Worm (Caenorhabditis elegans) whole organism, late embryonic: ENCODE results near the gene inx-7.

Experiments
- C08G9.2 ChIP-seq: sonication (generic microtip); optimal IDR thresholded peaks from 2 replicates; lab custom pipeline; 2016; ENCODE audit warnings: mild to moderate bottlenecking, missing genetic modification characterization, moderate library complexity, missing compliant biosample characterization
- C38D4.7 ChIP-seq: fragments of 200-800 bp; sonication (Bioruptor generic); optimal IDR thresholded peaks from 2 replicates; lab custom pipeline; 2018; ENCODE audit warnings: mild to moderate bottlenecking, missing genetic modification characterization, moderate library complexity, missing compliant biosample characterization
- K02D7.2 ChIP-seq: sonication (generic microtip); optimal IDR thresholded peaks from 2 replicates; lab custom pipeline; 2017; ENCODE audit warnings: mild to moderate bottlenecking, missing genetic modification characterization, missing compliant biosample characterization
- K09A11.1 ChIP-seq: sonication (generic microtip); optimal IDR thresholded peaks from 2 replicates; lab custom pipeline; 2017; ENCODE audit warnings: antibody characterized with exemption, mild to moderate bottlenecking, missing genetic modification characterization, missing compliant biosample characterization; ENCODE audit not compliant: insufficient read depth
- T23F11.4 ChIP-seq: fragments of 200-800 bp; sonication (Bioruptor generic); optimal IDR thresholded peaks from 2 replicates; lab custom pipeline; 2018; ENCODE audit warnings: mild to moderate bottlenecking, missing genetic modification characterization, missing compliant biosample characterization
- ceh-14 ChIP-seq: sonication (generic microtip); optimal IDR thresholded peaks from 2 replicates; lab custom pipeline; 2016; ENCODE audit warnings: missing genotype, missing genetic modification characterization, missing compliant biosample characterization
- ceh-18 ChIP-seq: sonication (generic microtip); optimal IDR thresholded peaks from 2 replicates; lab custom pipeline; 2016; ENCODE audit warnings: missing genetic modification characterization, missing compliant biosample characterization
- ceh-19 ChIP-seq: fragments of 200-800 bp; sonication (Bioruptor generic); optimal IDR thresholded peaks from 2 replicates; lab custom pipeline; 2018; ENCODE audit warnings: mild to moderate bottlenecking, missing genetic modification characterization, missing compliant biosample characterization
- ceh-2 ChIP-seq: sonication (generic microtip); optimal IDR thresholded peaks from 2 replicates; lab custom pipeline; 2016; ENCODE audit warnings: missing genotype, missing genetic modification characterization, missing compliant biosample characterization
- ceh-22 ChIP-seq: sonication (generic microtip); optimal IDR thresholded peaks from 2 replicates; lab custom pipeline; 2017; ENCODE audit warnings: missing biosample characterization, missing genetic modification characterization
- ceh-24 ChIP-seq: sonication (generic microtip); optimal IDR thresholded peaks from 2 replicates; lab custom pipeline; 2016; ENCODE audit warnings: mild to moderate bottlenecking, missing genetic modification characterization, missing compliant biosample characterization
- ceh-30 ChIP-seq: fragments of 150-350 bp; optimal IDR thresholded peaks from 2 replicates; lab custom pipeline; 2014; ENCODE audit warnings: missing biosample characterization, missing genetic modification characterization
- ceh-31 ChIP-seq: sonication (generic microtip); optimal IDR thresholded peaks from 2 replicates; lab custom pipeline; 2016; ENCODE audit warnings: missing genetic modification characterization, missing compliant biosample characterization
- ceh-34 ChIP-seq: sonication (generic microtip); optimal IDR thresholded peaks from 2 replicates; lab custom pipeline; 2016; ENCODE audit warnings: mild to moderate bottlenecking, missing genetic modification characterization, missing compliant biosample characterization
- ceh-45 ChIP-seq: fragments of 200-800 bp; sonication (Bioruptor generic); IDR thresholded peaks from 2 replicates; pipeline ENCODE4 v1.3.6; 2022; ENCODE audit warnings: missing genetic modification reagents, missing genetic modification characterization, missing compliant biosample characterization
- che-1 ChIP-seq: sonication (generic microtip); optimal IDR thresholded peaks from 2 replicates; lab custom pipeline; 2016; ENCODE audit warnings: mild to moderate bottlenecking, missing genetic modification characterization, missing compliant biosample characterization
- dmd-4 ChIP-seq: sonication (generic microtip); optimal IDR thresholded peaks from 2 replicates; lab custom pipeline; 2016; ENCODE audit warnings: borderline replicate concordance, missing genetic modification characterization, missing compliant biosample characterization
- dve-1 ChIP-seq: sonication (generic microtip); optimal IDR thresholded peaks from 2 replicates; lab custom pipeline; 2017; ENCODE audit warnings: antibody characterized with exemption, mild to moderate bottlenecking, missing genetic modification characterization, missing compliant biosample characterization
- elt-2 ChIP-seq: sonication (generic microtip); optimal IDR thresholded peaks from 2 replicates; lab custom pipeline; 2016; ENCODE audit warnings: missing genetic modification reagents, missing genetic modification characterization, missing compliant biosample characterization
- elt-4 ChIP-seq: sonication (generic microtip); optimal IDR thresholded peaks from 2 replicates; lab custom pipeline; 2016; ENCODE audit warnings: missing genetic modification characterization, missing compliant biosample characterization
- eyg-1 ChIP-seq: sonication (generic microtip); optimal IDR thresholded peaks from 2 replicates; lab custom pipeline; 2016; ENCODE audit warnings: missing genotype, missing genetic modification characterization, missing compliant biosample characterization
- fax-1 ChIP-seq: sonication (generic microtip); optimal IDR thresholded peaks from 2 replicates; lab custom pipeline; 2016; ENCODE audit warnings: missing genotype, missing genetic modification characterization, missing compliant biosample characterization
- fkh-10 ChIP-seq: fragments of 150-350 bp; optimal IDR thresholded peaks from 2 replicates; lab custom pipeline; 2014; ENCODE audit warnings: missing biosample characterization, missing genetic modification reagents, missing genetic modification characterization
- fkh-6 ChIP-seq: sonication (generic microtip); optimal IDR thresholded peaks from 2 replicates; lab custom pipeline; 2016; ENCODE audit warnings: missing genetic modification characterization, missing compliant biosample characterization
- gmeb-2 ChIP-seq: sonication (generic microtip); optimal IDR thresholded peaks from 2 replicates; lab custom pipeline; 2016; ENCODE audit warnings: missing genetic modification characterization, inconsistent platforms, missing compliant biosample characterization
- hlh-30 ChIP-seq: sonication (generic microtip); optimal IDR thresholded peaks from 2 replicates; lab custom pipeline; 2017; ENCODE audit warnings: antibody characterized with exemption, missing genetic modification characterization, missing compliant biosample characterization; ENCODE audit not compliant: insufficient read depth
- hlh-6 ChIP-seq: sonication (generic microtip); optimal IDR thresholded peaks from 2 replicates; lab custom pipeline; 2016; ENCODE audit warnings: missing genotype, missing genetic modification characterization, missing compliant biosample characterization
- hlh-8 ChIP-seq: sonication (generic microtip); optimal IDR thresholded peaks from 2 replicates; lab custom pipeline; 2016; ENCODE audit warnings: missing genotype, missing genetic modification characterization, missing compliant biosample characterization
- lim-6 ChIP-seq: sonication (generic microtip); optimal IDR thresholded peaks from 2 replicates; lab custom pipeline; 2016; ENCODE audit warnings: missing genetic modification characterization, missing compliant biosample characterization
- lin-11 ChIP-seq: fragments of 200-800 bp; sonication (Bioruptor generic); optimal IDR thresholded peaks from 2 replicates; lab custom pipeline; 2018; ENCODE audit warnings: mild to moderate bottlenecking, missing genetic modification characterization, missing compliant biosample characterization
- mec-3 ChIP-seq: sonication (generic microtip); optimal IDR thresholded peaks from 2 replicates; lab custom pipeline; 2016; ENCODE audit warnings: borderline replicate concordance, missing genetic modification characterization, missing compliant biosample characterization
- nhr-11 ChIP-seq: fragments of 150-350 bp; optimal IDR thresholded peaks from 2 replicates; lab custom pipeline; 2014; ENCODE audit warnings: missing biosample characterization, missing genetic modification characterization
- nhr-232 ChIP-seq: sonication (generic microtip); optimal IDR thresholded peaks from 2 replicates; lab custom pipeline; 2016; ENCODE audit warnings: missing genetic modification characterization, missing compliant biosample characterization
- odd-2 ChIP-seq: sonication (generic microtip); optimal IDR thresholded peaks from 2 replicates; lab custom pipeline; 2017; ENCODE audit warnings: antibody characterized with exemption, mild to moderate bottlenecking, missing genetic modification characterization, missing compliant biosample characterization
- pat-9 ChIP-seq: fragments of 200-800 bp; sonication (Bioruptor generic); optimal IDR thresholded peaks from 2 replicates; lab custom pipeline; 2018; ENCODE audit warnings: mild to moderate bottlenecking, missing genetic modification characterization, moderate library complexity, missing compliant biosample characterization
- pha-2 ChIP-seq: sonication (generic microtip); optimal IDR thresholded peaks from 2 replicates; lab custom pipeline; 2017; ENCODE audit warnings: mild to moderate bottlenecking, missing genetic modification characterization, missing compliant biosample characterization
- pros-1 ChIP-seq: fragments of 150-350 bp; optimal IDR thresholded peaks from 2 replicates; lab custom pipeline; 2014; ENCODE audit warnings: missing biosample characterization, missing genetic modification reagents, missing genetic modification characterization
- ref-2 ChIP-seq: sonication (generic microtip); optimal IDR thresholded peaks from 2 replicates; lab custom pipeline; 2016; ENCODE audit warnings: missing genetic modification characterization, missing compliant biosample characterization
- sox-2 ChIP-seq: fragments of 200-800 bp; sonication (Bioruptor generic); IDR thresholded peaks from 2 replicates; pipeline ENCODE4 v1.3.6; 2022; ENCODE audit warnings: missing genetic modification reagents, missing genetic modification characterization, missing compliant biosample characterization
- sox-4 ChIP-seq: sonication (generic microtip); optimal IDR thresholded peaks from 2 replicates; lab custom pipeline; 2017; ENCODE audit warnings: mild to moderate bottlenecking, missing genetic modification characterization, inconsistent platforms, missing compliant biosample characterization
- syd-9 ChIP-seq: sonication (generic microtip); optimal IDR thresholded peaks from 2 replicates; lab custom pipeline; 2016; ENCODE audit warnings: mild to moderate bottlenecking, missing genetic modification characterization, moderate library complexity, missing compliant biosample characterization
- tbx-7 ChIP-seq: sonication (generic microtip); optimal IDR thresholded peaks from 2 replicates; lab custom pipeline; 2016; ENCODE audit warnings: missing genotype, missing genetic modification characterization, missing compliant biosample characterization
- ttx-3 ChIP-seq: sonication (generic microtip); optimal IDR thresholded peaks from 2 replicates; lab custom pipeline; 2016; ENCODE audit warnings: missing genetic modification reagents, missing genetic modification characterization, missing compliant biosample characterization
- unc-3 ChIP-seq, 2 experiments: fragments of 200-800 bp in 1 of 2; sonication (Bioruptor generic) in 1 of 2; sonication (generic microtip) in 1 of 2; conservative IDR thresholded peaks in 1 of 2; optimal IDR thresholded peaks in 1 of 2; 2 replicates each; pipeline versions ENCODE4 v1.3.6 to Lab custom; 2016 to 2022; ENCODE audit warnings: missing compliant biosample characterization in 2 of 2, missing genetic modification characterization in 2 of 2, missing genetic modification reagents in 1 of 2
- unc-42 ChIP-seq: sonication (generic microtip); optimal IDR thresholded peaks from 2 replicates; lab custom pipeline; 2016; ENCODE audit warnings: missing genotype, missing genetic modification characterization, missing compliant biosample characterization
- unc-86 ChIP-seq: sonication (generic microtip); optimal IDR thresholded peaks from 2 replicates; lab custom pipeline; 2016; ENCODE audit warnings: missing genetic modification characterization, missing compliant biosample characterization
- zip-5 ChIP-seq: sonication (generic microtip); optimal IDR thresholded peaks from 2 replicates; lab custom pipeline; 2016; ENCODE audit warnings: missing genetic modification characterization, missing compliant biosample characterization
- ztf-16 ChIP-seq: sonication (generic microtip); optimal IDR thresholded peaks from 2 replicates; lab custom pipeline; 2017; ENCODE audit warnings: missing genetic modification characterization, missing compliant biosample characterization

The inx-7 gene

DNA sequence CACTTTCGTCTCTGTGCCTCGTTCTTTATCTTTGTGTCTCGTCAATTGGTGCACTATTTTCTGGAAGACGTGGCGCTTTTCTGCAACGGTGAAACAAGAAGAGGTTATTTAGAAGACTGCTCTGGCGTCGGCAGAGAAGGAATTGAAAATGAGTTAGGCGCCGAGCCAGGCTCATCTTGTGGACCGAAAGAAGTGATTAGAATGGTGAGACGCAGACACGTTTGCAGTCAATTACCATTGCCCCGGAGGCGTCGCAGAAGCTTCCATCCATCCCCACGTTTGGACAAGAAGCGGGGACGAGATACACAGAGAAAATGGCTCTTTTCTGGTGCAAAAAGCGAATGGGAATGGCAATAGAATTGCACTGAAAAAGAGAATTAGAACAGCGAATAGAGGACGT, 13.5 kb upstream of the inx-7 start:
- TF ChIP-seq lin-11: no peak
- no peak for TF ChIP-seq tbx-7 (tag; lab: Kevin White, UChicago)
- no peak for TF ChIP-seq eyg-1 (tag; lab: Kevin White, UChicago)
- peak; percentile 50 for TF ChIP-seq ceh-31
- peak; percentile 8 for TF ChIP-seq ceh-14 (tag; lab: Kevin White, UChicago)
- TF ChIP-seq T23F11.4: no peak
- no peak for TF ChIP-seq ceh-2 (tag; lab: Kevin White, UChicago)
- no peak for TF ChIP-seq fkh-10 (GFP tag; lab: Kevin White, UChicago)
- peak; percentile 62 for TF ChIP-seq unc-42 (tag; lab: Kevin White, UChicago)

DNA sequence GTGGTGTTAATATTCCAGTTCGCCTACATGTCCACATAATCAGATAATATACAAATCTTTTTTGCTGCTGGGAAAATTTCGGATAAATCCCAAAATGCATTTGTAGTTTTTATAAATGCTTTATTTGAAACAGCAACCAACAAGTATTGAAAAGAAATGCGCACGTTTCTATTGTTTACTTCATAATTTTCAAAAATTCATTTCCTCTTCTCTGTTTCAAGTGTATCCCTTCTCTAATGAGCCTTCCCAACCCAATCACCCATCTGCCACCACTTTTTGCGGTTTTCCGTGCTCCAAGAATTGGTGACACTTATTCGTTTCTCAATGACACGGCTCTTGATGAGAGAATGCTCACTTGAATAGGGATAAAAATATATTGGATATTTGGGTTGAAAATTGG, 8.3 kb upstream of the inx-7 start:
- TF ChIP-seq unc-42 (tag; lab: Kevin White, UChicago) (peak; percentile 57), ztf-16 (tag; lab: Kevin White, UChicago) (no peak)

DNA sequence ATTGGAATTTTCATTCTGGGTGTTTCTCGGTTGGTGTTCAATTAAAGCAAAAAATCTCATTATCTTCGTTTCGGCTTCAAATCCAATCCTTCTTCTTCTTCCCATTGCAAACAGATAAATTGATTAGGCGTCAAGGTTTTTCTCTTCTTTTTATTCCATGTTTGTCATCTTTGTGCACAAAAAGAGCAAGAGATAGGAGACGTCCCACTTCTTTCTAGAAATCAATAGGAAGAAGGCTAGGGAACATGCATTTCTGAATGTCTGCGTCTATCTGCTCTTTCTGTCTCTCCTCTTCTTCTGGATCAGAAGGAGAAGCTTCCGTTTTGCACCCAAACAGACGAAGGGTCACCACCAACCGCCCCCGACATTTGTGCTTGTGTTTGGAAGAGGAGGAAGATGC, 6.5 kb upstream of the inx-7 start:
- TF ChIP-seq zip-5 (tag; lab: Kevin White, UChicago) (no peak), unc-86 (no peak), hlh-6 (no peak), ceh-31 (peak; percentile 76), ref-2 (tag; lab: Kevin White, UChicago) (no peak), ceh-14 (tag; lab: Kevin White, UChicago) (no peak), pros-1 (no peak), lim-6 (no peak), mec-3 (no peak), eyg-1 (tag; lab: Kevin White, UChicago) (no peak), ceh-24 (tag; lab: Kevin White, UChicago) (no peak), unc-3 (GFP tag; conservative IDR thresholded peaks at IDR 0.05; lab: Robert Waterston, UW) (no peak), unc-3 (tag; optimal IDR thresholded peaks at IDR 0.05; lab: Kevin White, UChicago) (peak; percentile 7), T23F11.4 (no peak), elt-2 (tag; lab: Kevin White, UChicago) (no peak), sox-4 (tag; lab: Kevin White, UChicago) (no peak), K02D7.2 (tag; lab: Kevin White, UChicago) (no peak), ceh-45 (no peak), C38D4.7 (GFP tag; lab: Kevin White, UChicago) (no peak), fax-1 (tag; lab: Kevin White, UChicago) (no peak), dmd-4 (tag; lab: Kevin White, UChicago) (no peak), ceh-2 (tag; lab: Kevin White, UChicago) (no peak), pat-9 (tag; lab: Kevin White, UChicago) (no peak), ttx-3 (tag; lab: Kevin White, UChicago) (no peak), ztf-16 (tag; lab: Kevin White, UChicago) (no peak), che-1 (tag; lab: Kevin White, UChicago) (no peak), hlh-8 (tag; lab: Kevin White, UChicago) (no peak), ceh-30 (tag; lab: Kevin White, UChicago) (no peak), fkh-10 (GFP tag; lab: Kevin White, UChicago) (no peak), syd-9 (tag; lab: Kevin White, UChicago) (no peak), ceh-34 (tag; lab: Kevin White, UChicago) (no peak), odd-2 (tag; lab: Kevin White, UChicago) (no peak), hlh-30 (tag; lab: Kevin White, UChicago) (no peak), ceh-19 (GFP tag; lab: Kevin White, UChicago) (no peak), sox-2 (no peak), pha-2 (tag; lab: Kevin White, UChicago) (no peak), fkh-6 (tag; lab: Kevin White, UChicago) (no peak), nhr-11 (tag; lab: Kevin White, UChicago) (no peak), gmeb-2 (tag; lab: Kevin White, UChicago) (no peak), C08G9.2 (no peak), ceh-22 (no peak), K09A11.1 (no peak), ceh-18 (tag; lab: Kevin White, UChicago) (peak; percentile 26), dve-1 (tag; lab: Kevin White, UChicago) (no peak), elt-4 (tag; lab: Kevin White, UChicago) (no peak), nhr-232 (tag; lab: Kevin White, UChicago) (no peak)
